Fruit fly (Drosophila melanogaster) whole organism, embryonic: Measurements from ENCODE around the gene CG5776.

Experiments
- CG2875 ChIP-seq: fragments of 200-800 bp; sonication (Bioruptor generic); optimal IDR thresholded peaks from 2 replicates; lab custom pipeline; 2017; ENCODE audit warnings: missing biosample characterization, mild to moderate bottlenecking, missing genetic modification characterization, missing genetic modification reagents
- usp ChIP-seq: fragments of >200 bp; optimal IDR thresholded peaks from 2 replicates; lab custom pipeline; 2017; ENCODE audit warnings: missing biosample characterization, missing genetic modification characterization

dm6 chr2L:12681603-12682368 lies 22.5 kb downstream of the CG5776 start:
- TF ChIP-seq usp (GFP tag; lab: Kevin White, UChicago) (no peak), CG2875 (no peak)
